Worm (Caenorhabditis elegans) whole organism, mixed stage, embryonic: ENCODE data around the gene F38A5.2.

Experiments used
- M03D4.4 ChIP-seq: sonication (generic microtip); optimal IDR thresholded peaks from 2 replicates; lab custom pipeline; 2017; ENCODE audit warnings: mild to moderate bottlenecking, missing genetic modification characterization, missing compliant biosample characterization
- bed-3 ChIP-seq: fragments of 200-800 bp; sonication (Bioruptor generic); optimal IDR thresholded peaks from 3 replicates; lab custom pipeline; 2018; ENCODE audit warnings: mild to moderate bottlenecking, missing genetic modification characterization, moderate library complexity, missing compliant biosample characterization
- blmp-1 ChIP-seq: fragments of 150-350 bp; optimal IDR thresholded peaks from 2 replicates; lab custom pipeline; 2014; ENCODE audit warnings: missing biosample characterization, missing genetic modification characterization
- ceh-39 ChIP-seq: fragments of 150-350 bp; optimal IDR thresholded peaks from 2 replicates; lab custom pipeline; 2014; ENCODE audit warnings: missing biosample characterization, missing genetic modification characterization
- ceh-43 ChIP-seq: fragments of 200-800 bp; sonication (Bioruptor generic); optimal IDR thresholded peaks from 2 replicates; lab custom pipeline; 2018; ENCODE audit warnings: mild to moderate bottlenecking, missing genetic modification characterization, moderate library complexity, missing compliant biosample characterization
- ceh-83 ChIP-seq: fragments of 200-800 bp; sonication (Bioruptor generic); optimal IDR thresholded peaks from 2 replicates; lab custom pipeline; 2018; ENCODE audit warnings: mild to moderate bottlenecking, missing genetic modification characterization, missing compliant biosample characterization
- ces-1 ChIP-seq: fragments of 150-350 bp; optimal IDR thresholded peaks from 2 replicates; lab custom pipeline; 2014; ENCODE audit warnings: missing biosample characterization, missing genetic modification reagents, missing genetic modification characterization
- cnd-1 ChIP-seq: fragments of 200-800 bp; sonication (Bioruptor generic); optimal IDR thresholded peaks from 2 replicates; lab custom pipeline; 2018; ENCODE audit warnings: mild to moderate bottlenecking, missing genetic modification characterization, missing compliant biosample characterization
- drap-1 ChIP-seq: fragments of 200-800 bp; sonication (Bioruptor generic); optimal IDR thresholded peaks from 3 replicates; lab custom pipeline; 2018; ENCODE audit warnings: mild to moderate bottlenecking, missing genetic modification characterization, missing compliant biosample characterization
- elt-3 ChIP-seq: fragments of 150-350 bp; optimal IDR thresholded peaks from 2 replicates; lab custom pipeline; 2014; ENCODE audit warnings: missing biosample characterization, missing genetic modification characterization
- flh-1 ChIP-seq: fragments of 200-800 bp; sonication (Bioruptor generic); optimal IDR thresholded peaks from 2 replicates; lab custom pipeline; 2018; ENCODE audit warnings: mild to moderate bottlenecking, missing genetic modification characterization, moderate library complexity, missing compliant biosample characterization
- ham-2 ChIP-seq: fragments of 200-800 bp; sonication (Bioruptor generic); optimal IDR thresholded peaks from 2 replicates; lab custom pipeline; 2018; ENCODE audit warnings: mild to moderate bottlenecking, missing genetic modification characterization, missing compliant biosample characterization
- hlh-1 ChIP-seq: fragments of 150-350 bp; optimal IDR thresholded peaks from 2 replicates; lab custom pipeline; 2014; ENCODE audit warnings: missing biosample characterization, missing genetic modification reagents, missing genetic modification characterization
- lin-13 ChIP-seq: fragments of 150-350 bp; optimal IDR thresholded peaks from 2 replicates; lab custom pipeline; 2014; ENCODE audit warnings: missing biosample characterization, missing genetic modification characterization
- lin-32 ChIP-seq: fragments of 200-800 bp; sonication (Bioruptor generic); optimal IDR thresholded peaks from 2 replicates; lab custom pipeline; 2018; ENCODE audit warnings: mild to moderate bottlenecking, missing genetic modification characterization, missing compliant biosample characterization
- lsy-2 ChIP-seq: fragments of 150-350 bp; optimal IDR thresholded peaks from 2 replicates; lab custom pipeline; 2014; ENCODE audit warnings: missing biosample characterization, missing genetic modification characterization
- mab-5 ChIP-seq: fragments of 150-350 bp; optimal IDR thresholded peaks from 2 replicates; lab custom pipeline; 2014; ENCODE audit warnings: missing biosample characterization, missing genetic modification characterization
- mep-1 ChIP-seq: fragments of 150-350 bp; optimal IDR thresholded peaks from 2 replicates; lab custom pipeline; 2017; ENCODE audit warnings: missing biosample characterization, missing genetic modification reagents, missing genetic modification characterization, inconsistent platforms
- mls-2 ChIP-seq: sonication (generic microtip); optimal IDR thresholded peaks from 2 replicates; lab custom pipeline; 2016; ENCODE audit warnings: mild to moderate bottlenecking, missing genetic modification characterization, moderate library complexity, missing compliant biosample characterization
- nhr-12 ChIP-seq: fragments of 150-350 bp; optimal IDR thresholded peaks from 2 replicates; lab custom pipeline; 2014; ENCODE audit warnings: missing biosample characterization, missing genetic modification characterization
- nhr-2 ChIP-seq: fragments of 150-350 bp; optimal IDR thresholded peaks from 2 replicates; lab custom pipeline; 2014; ENCODE audit warnings: missing biosample characterization, missing genetic modification characterization
- nhr-237 ChIP-seq: fragments of 150-350 bp; optimal IDR thresholded peaks from 2 replicates; lab custom pipeline; 2014; ENCODE audit warnings: missing biosample characterization, missing genetic modification characterization
- nhr-28 ChIP-seq: fragments of 150-350 bp; optimal IDR thresholded peaks from 2 replicates; lab custom pipeline; 2014; ENCODE audit warnings: missing biosample characterization, missing genetic modification characterization
- nhr-76 ChIP-seq: sonication (generic microtip); optimal IDR thresholded peaks from 2 replicates; lab custom pipeline; 2017; ENCODE audit warnings: missing biosample characterization, missing genetic modification characterization
- pha-4 ChIP-seq: fragments of 150-350 bp; optimal IDR thresholded peaks from 2 replicates; lab custom pipeline; 2018; ENCODE audit warnings: missing biosample characterization, missing genetic modification reagents, missing genetic modification characterization
- sem-2 ChIP-seq: fragments of 200-800 bp; sonication (Bioruptor generic); optimal IDR thresholded peaks from 2 replicates; lab custom pipeline; 2018; ENCODE audit warnings: mild to moderate bottlenecking, missing genetic modification characterization, missing compliant biosample characterization
- snpc-4 ChIP-seq: fragments of 150-350 bp; optimal IDR thresholded peaks from 2 replicates; lab custom pipeline; 2014; ENCODE audit warnings: missing biosample characterization, missing genetic modification characterization
- sptf-1 ChIP-seq: sonication (generic microtip); optimal IDR thresholded peaks from 2 replicates; lab custom pipeline; 2017; ENCODE audit warnings: mild to moderate bottlenecking, missing genetic modification characterization, moderate library complexity, missing compliant biosample characterization
- tbx-8 ChIP-seq: fragments of 200-800 bp; sonication (Bioruptor generic); optimal IDR thresholded peaks from 2 replicates; lab custom pipeline; 2018; ENCODE audit warnings: mild to moderate bottlenecking, missing genetic modification characterization, moderate library complexity, missing compliant biosample characterization
- unc-120 ChIP-seq: sonication (generic microtip); optimal IDR thresholded peaks from 2 replicates; lab custom pipeline; 2017; ENCODE audit warnings: missing genetic modification characterization, missing compliant biosample characterization; ENCODE audit not compliant: poor library complexity, severe bottlenecking
- unc-39 ChIP-seq: fragments of 150-350 bp; optimal IDR thresholded peaks from 2 replicates; lab custom pipeline; 2014; ENCODE audit warnings: missing biosample characterization, missing genetic modification characterization
- unc-62 ChIP-seq: fragments of 150-350 bp; optimal IDR thresholded peaks from 2 replicates; lab custom pipeline; 2014; ENCODE audit warnings: missing biosample characterization, missing genetic modification reagents, missing genetic modification characterization
- zip-8 ChIP-seq: fragments of 150-350 bp; optimal IDR thresholded peaks from 2 replicates; lab custom pipeline; 2014; ENCODE audit warnings: missing biosample characterization, missing genetic modification characterization
- ztf-11 ChIP-seq: fragments of 150-350 bp; optimal IDR thresholded peaks from 2 replicates; lab custom pipeline; 2014; ENCODE audit warnings: missing biosample characterization, missing genetic modification characterization

Gene F38A5.2

DNA sequence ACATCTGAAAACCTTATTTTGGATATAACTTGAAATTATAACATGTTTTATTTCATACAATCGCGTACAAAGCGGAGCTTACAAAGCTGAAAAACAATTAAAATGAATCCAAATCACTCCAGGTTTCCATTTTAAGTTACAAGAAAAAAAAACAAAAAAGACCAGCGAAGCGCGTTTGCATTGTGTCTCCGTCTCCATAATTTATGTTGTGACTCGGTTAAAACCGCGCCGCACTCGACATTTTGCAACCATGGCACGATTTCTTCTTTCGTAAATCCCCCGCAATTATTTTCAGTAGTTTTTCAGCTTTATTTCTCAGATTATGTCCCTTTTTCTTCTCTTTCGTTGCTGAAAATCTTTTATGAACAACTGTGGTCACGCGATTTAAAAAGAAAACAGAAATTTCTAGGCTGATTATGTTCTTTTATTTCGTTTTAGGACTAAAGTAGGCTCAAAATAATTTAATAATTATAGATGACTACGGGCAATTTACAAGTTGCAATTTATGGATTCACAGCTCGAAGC, at the start of gene F38A5.2, which contains the start of gene dnj-11:
TSS of gene F38A5.2 (minus strand) at position 4 of the 525 bp plus-strand sequence.
TSS of gene dnj-11 (plus strand) at position 475 of the 525 bp plus-strand sequence.
- TF ChIP-seq mep-1 (tag; lab: Kevin White, UChicago): peak; percentile 95
- no peak for TF ChIP-seq ztf-11 (tag; lab: Kevin White, UChicago)
- no peak for TF ChIP-seq ham-2
- TF ChIP-seq sptf-1 (tag; lab: Kevin White, UChicago): no peak
- TF ChIP-seq mls-2: no peak
- no peak for TF ChIP-seq bed-3 (GFP tag; lab: Kevin White, UChicago)
- peak; percentile 25 for TF ChIP-seq hlh-1 (tag; lab: Kevin White, UChicago)
- TF ChIP-seq unc-120 (tag; lab: Kevin White, UChicago): peak; percentile 55
- TF ChIP-seq nhr-76 (tag; lab: Kevin White, UChicago): no peak
- no peak for TF ChIP-seq snpc-4 (tag; lab: Kevin White, UChicago)
- peak; percentile 78 for TF ChIP-seq nhr-237 (tag; lab: Kevin White, UChicago)
- TF ChIP-seq unc-39 (tag; lab: Kevin White, UChicago): no peak
- TF ChIP-seq mab-5 (tag; lab: Kevin White, UChicago): no peak
- peak; percentile 75 for TF ChIP-seq ces-1
- no peak for TF ChIP-seq ceh-83 (GFP tag; lab: Kevin White, UChicago)
- peak; percentile 78 for TF ChIP-seq lsy-2 (tag; lab: Kevin White, UChicago)
- TF ChIP-seq lin-13 (tag; lab: Kevin White, UChicago): peak; percentile 68
- no peak for TF ChIP-seq elt-3 (tag; lab: Kevin White, UChicago)
- no peak for TF ChIP-seq nhr-28 (tag; lab: Kevin White, UChicago)
- peak; percentile 64 for TF ChIP-seq pha-4
- peak; percentile 73 for TF ChIP-seq ceh-39 (tag; lab: Kevin White, UChicago)
- TF ChIP-seq nhr-12 (tag; lab: Kevin White, UChicago): no peak
- TF ChIP-seq ceh-43: no peak
- TF ChIP-seq, all 35 proteins: peak for 9

- TF ChIP-seq ham-2: no peak
- TF ChIP-seq cnd-1: no peak
- no peak for TF ChIP-seq unc-39 (tag; lab: Kevin White, UChicago)
- TF ChIP-seq nhr-12 (tag; lab: Kevin White, UChicago): no peak
- no peak for TF ChIP-seq ztf-11 (tag; lab: Kevin White, UChicago)
- no peak for TF ChIP-seq mep-1 (tag; lab: Kevin White, UChicago)
- TF ChIP-seq nhr-237 (tag; lab: Kevin White, UChicago): no peak
- no peak for TF ChIP-seq tbx-8 (GFP tag; lab: Kevin White, UChicago)
- no peak for TF ChIP-seq nhr-76 (tag; lab: Kevin White, UChicago)
- no peak for TF ChIP-seq elt-3 (tag; lab: Kevin White, UChicago)
- no peak for TF ChIP-seq ces-1
- no peak for TF ChIP-seq lin-32 (GFP tag; lab: Kevin White, UChicago)
These were observed 49.6 kb upstream of the F38A5.2 start, which contains the start of gene metl-13 for ce11 chrIV:6634789-6635188. Gene metl-13 (plus strand): TSS chrIV:6635089.

DNA sequence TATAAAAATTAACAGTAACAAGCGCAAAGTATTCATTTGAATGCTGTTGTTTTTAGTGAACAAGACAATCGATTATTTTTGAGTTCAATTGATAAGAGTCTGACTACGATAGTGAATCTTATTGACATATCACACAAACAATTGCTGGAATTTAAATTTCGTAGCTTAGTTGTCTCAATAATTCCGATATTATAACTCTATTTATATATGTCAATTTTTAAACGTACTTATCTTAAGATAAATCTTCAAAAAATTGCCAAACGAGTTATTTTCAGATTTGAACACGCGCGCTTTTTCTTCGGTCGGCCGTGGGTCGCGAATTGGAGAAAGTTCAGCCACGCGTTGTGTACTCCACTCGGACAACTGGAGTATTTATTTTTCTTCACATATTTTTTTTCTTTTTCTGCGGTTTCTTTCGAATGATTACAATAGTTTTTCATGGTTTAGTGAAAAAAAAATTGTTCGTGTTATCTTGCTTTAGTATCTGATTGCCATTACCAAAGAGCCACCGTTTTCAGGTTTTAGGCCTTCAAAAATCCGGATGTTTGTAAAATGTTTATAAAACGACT, 46.6 kb upstream of the F38A5.2 start, which contains the start of the genes cest-5.1 and C01B10.9:
TSS of gene cest-5.1 (minus strand) at position 51 of the 569 bp plus-strand sequence.
TSS of gene C01B10.9 (plus strand) at position 519 of the 569 bp plus-strand sequence.
- TF ChIP-seq drap-1 (GFP tag; lab: Kevin White, UChicago): no peak
- no peak for TF ChIP-seq blmp-1
- TF ChIP-seq flh-1 (GFP tag; lab: Kevin White, UChicago): no peak
- TF ChIP-seq tbx-8 (GFP tag; lab: Kevin White, UChicago): no peak
- no peak for TF ChIP-seq sem-2
- TF ChIP-seq unc-62: no peak
- TF ChIP-seq cnd-1: no peak
- TF ChIP-seq ztf-11 (tag; lab: Kevin White, UChicago): no peak
- no peak for TF ChIP-seq elt-3 (tag; lab: Kevin White, UChicago)
- TF ChIP-seq lsy-2 (tag; lab: Kevin White, UChicago): peak; percentile 40
- peak; percentile 44 for TF ChIP-seq ces-1
- TF ChIP-seq ham-2: no peak

DNA sequence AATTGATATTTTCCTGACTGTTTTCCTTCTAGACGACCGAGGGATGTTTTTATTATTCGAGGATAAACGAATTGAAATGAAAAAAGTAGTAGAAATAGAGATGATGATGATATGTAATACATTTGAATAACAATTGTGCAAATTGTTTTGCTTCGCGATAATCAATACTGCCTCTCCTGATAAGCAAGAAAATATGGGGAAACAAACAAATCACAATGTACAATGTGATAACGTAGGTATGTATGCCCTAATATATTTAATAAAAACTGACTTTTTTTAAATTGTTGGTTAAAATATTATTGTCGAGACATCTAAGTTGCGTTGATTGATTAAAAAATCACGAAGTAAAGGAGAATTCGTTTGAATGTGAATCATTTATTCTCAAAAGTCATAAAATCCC, 42.6 kb upstream of the F38A5.2 start, which contains the start of gene cest-5.2:
TSS of gene cest-5.2 (minus strand) at position 128 of the 400 bp plus-strand sequence.
- TF ChIP-seq ces-1: no peak
- TF ChIP-seq ztf-11 (tag; lab: Kevin White, UChicago): no peak
- no peak for TF ChIP-seq ceh-43
- TF ChIP-seq zip-8: no peak
- TF ChIP-seq flh-1 (GFP tag; lab: Kevin White, UChicago): no peak
- TF ChIP-seq snpc-4 (tag; lab: Kevin White, UChicago): no peak
- no peak for TF ChIP-seq nhr-12 (tag; lab: Kevin White, UChicago)
- TF ChIP-seq lsy-2 (tag; lab: Kevin White, UChicago): no peak
- no peak for TF ChIP-seq M03D4.4 (tag; lab: Kevin White, UChicago)
- TF ChIP-seq mls-2: no peak
- TF ChIP-seq unc-62: no peak
- no peak for TF ChIP-seq nhr-2
- TF ChIP-seq nhr-76 (tag; lab: Kevin White, UChicago): no peak
- no peak for TF ChIP-seq drap-1 (GFP tag; lab: Kevin White, UChicago)
- no peak for TF ChIP-seq elt-3 (tag; lab: Kevin White, UChicago)
- TF ChIP-seq lin-13 (tag; lab: Kevin White, UChicago): no peak
- TF ChIP-seq lin-32 (GFP tag; lab: Kevin White, UChicago): no peak
- TF ChIP-seq mab-5 (tag; lab: Kevin White, UChicago): no peak
- TF ChIP-seq unc-120 (tag; lab: Kevin White, UChicago): no peak
